Worm (Caenorhabditis elegans) whole organism, L4/young adult: ENCODE results near the gene lst-5.

ENCODE experiments used
- dao-5 ChIP-seq: sonication (generic microtip); optimal IDR thresholded peaks from 2 replicates; lab custom pipeline; 2016; ENCODE audit warnings: missing genotype, missing genetic modification characterization, moderate library complexity, missing compliant biosample characterization
- him-1 ChIP-seq: sonication (generic microtip); optimal IDR thresholded peaks from 2 replicates; lab custom pipeline; 2016; ENCODE audit warnings: missing genotype, missing genetic modification reagents, missing genetic modification characterization, missing compliant biosample characterization

DNA sequence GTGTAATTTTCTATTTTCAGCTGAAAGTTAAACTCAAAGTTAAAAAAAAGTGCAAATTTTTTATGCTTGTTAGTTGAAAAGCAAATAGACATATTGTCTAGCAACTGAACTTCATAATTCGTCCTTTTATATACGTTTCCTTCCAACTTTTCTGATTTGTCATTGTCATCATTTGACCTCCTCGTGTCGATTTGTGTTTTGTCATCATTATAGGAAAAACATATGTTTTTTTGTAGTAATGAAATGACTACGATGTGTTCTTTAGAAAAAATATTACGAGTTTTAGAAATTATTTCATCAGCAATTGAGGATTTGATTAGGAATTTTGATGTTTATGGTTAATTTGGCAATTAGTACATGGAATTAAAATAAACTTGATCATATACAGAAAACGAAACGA is 38.1 kb downstream of the lst-5 start:
- TF ChIP-seq him-1 (tag; lab: Kevin White, UChicago) (no peak), dao-5 (tag; lab: Kevin White, UChicago) (no peak)
